Worm (Caenorhabditis elegans) whole organism, midembryonic: ENCODE results near the gene gfat-1.

Experiments used
- cog-1 ChIP-seq: sonication (generic microtip); optimal IDR thresholded peaks from 2 replicates; lab custom pipeline; 2016; ENCODE audit warnings: missing genetic modification characterization, missing compliant biosample characterization
- flt-1 ChIP-seq: fragments of 200-800 bp; sonication (Bioruptor generic); IDR thresholded peaks from 2 replicates; pipeline ENCODE4 v1.3.6; 2022; ENCODE audit warnings: missing genetic modification characterization, missing compliant biosample characterization
- klf-2 ChIP-seq: fragments of 200-800 bp; sonication (Bioruptor generic); conservative IDR thresholded peaks from 2 replicates; pipeline ENCODE4 v1.3.6; 2022; ENCODE audit warnings: missing genetic modification reagents, missing genetic modification characterization, missing compliant biosample characterization
- med-1 ChIP-seq: sonication (generic microtip); optimal IDR thresholded peaks from 2 replicates; lab custom pipeline; 2017; ENCODE audit warnings: missing genetic modification characterization, mild to moderate bottlenecking, missing compliant biosample characterization, antibody characterized with exemption, missing genetic modification reagents; ENCODE audit not compliant: insufficient read depth
- tab-1 ChIP-seq: fragments of 200-800 bp; sonication (Bioruptor generic); IDR thresholded peaks from 2 replicates; pipeline ENCODE4 v1.3.6; 2022; ENCODE audit warnings: missing genetic modification characterization, missing compliant biosample characterization
- ztf-29 ChIP-seq: fragments of 200-800 bp; sonication (Bioruptor generic); IDR thresholded peaks from 2 replicates; pipeline ENCODE4 v1.3.6; 2022; ENCODE audit warnings: missing genetic modification reagents, missing genetic modification characterization, missing compliant biosample characterization

ce11 chrII:11620630-11621246 lies 25.5 kb upstream of the gfat-1 start:
- TF ChIP-seq med-1 (GFP tag; lab: Kevin White, UChicago): no peak
- no peak for TF ChIP-seq klf-2
- TF ChIP-seq flt-1 (GFP tag; lab: Robert Waterston, UW): no peak
- no peak for TF ChIP-seq tab-1
- TF ChIP-seq ztf-29 (GFP tag; lab: Robert Waterston, UW): no peak
- no peak for TF ChIP-seq cog-1 (tag; lab: Kevin White, UChicago)
